Worm (Caenorhabditis elegans): ENCODE measurements around the gene M176.9.

DNA sequence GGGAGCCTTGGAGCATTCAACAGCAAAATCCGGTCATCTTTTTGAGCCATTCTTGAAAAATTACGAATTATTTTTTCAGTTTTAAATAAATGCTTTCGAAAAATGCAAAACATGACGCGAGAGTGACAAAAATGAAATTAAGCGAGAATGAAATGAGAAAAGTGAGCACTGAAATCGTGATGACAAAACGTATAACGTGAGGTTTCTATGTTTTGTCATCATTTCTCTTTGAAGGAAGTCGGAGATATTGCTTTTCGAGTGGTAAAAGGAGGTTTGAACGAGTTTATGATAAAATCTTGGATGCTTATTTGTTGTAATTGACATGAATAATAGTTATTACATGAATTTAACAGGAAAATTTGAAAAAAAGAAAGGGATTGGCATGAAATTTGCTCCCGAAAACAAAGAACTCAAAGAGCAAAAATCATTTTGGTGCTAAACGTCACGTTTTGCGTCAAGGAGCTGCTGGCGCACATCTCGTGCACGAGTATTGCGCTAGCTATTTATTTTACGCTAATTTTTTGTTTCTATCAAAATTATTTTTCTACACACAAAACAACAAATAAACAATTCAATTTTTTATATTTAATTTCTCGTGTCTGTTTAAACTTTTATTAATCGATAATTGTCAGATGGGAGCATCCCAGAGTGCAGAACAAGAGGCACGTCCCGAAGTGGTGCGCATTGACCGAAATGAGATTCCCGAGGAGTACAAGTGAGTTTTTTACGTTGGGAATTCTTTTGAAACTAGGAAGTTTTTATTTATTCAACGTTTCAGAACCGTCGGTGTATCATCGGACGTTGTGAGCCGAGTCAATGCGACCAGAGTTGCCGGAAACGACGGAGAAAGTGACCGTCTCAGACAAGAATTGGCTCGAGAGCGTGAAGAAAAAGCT, 5.2 kb upstream of the M176.9 start, which contains the start of the genes gss-1 and chch-3:
- TF ChIP-seq lin-11 (tag; optimal IDR thresholded peaks at IDR 0.05) (peak; percentile 1), dmd-4 (tag; optimal IDR thresholded peaks at IDR 0.05) (no peak), ama-1 (optimal IDR thresholded peaks at IDR 0.05) (no peak), snpc-4 (tag; optimal IDR thresholded peaks at IDR 0.05) (peak; percentile 14), ZK546.5 (tag; optimal IDR thresholded peaks at IDR 0.05) (no peak)

Measured in whole organism, L2 larva.